Worm (Caenorhabditis elegans) whole organism, early embryonic: ENCODE results near the gene C16C8.9.
"Not testable (repeated sequence)": the region's sequence is repeated elsewhere in the genome, so short reads cannot be mapped to it uniquely, and the experiment has no call there.

ENCODE experiments used
- B0310.2 ChIP-seq: sonication (generic microtip); optimal IDR thresholded peaks from 2 replicates; lab custom pipeline; 2016; ENCODE audit warnings: mild to moderate bottlenecking, missing genetic modification characterization, missing compliant biosample characterization
- F13C5.2 ChIP-seq: sonication (generic microtip); optimal IDR thresholded peaks from 2 replicates; lab custom pipeline; 2017; ENCODE audit warnings: mild to moderate bottlenecking, missing genetic modification characterization, inconsistent platforms, missing compliant biosample characterization
- aly-1 ChIP-seq: sonication (generic microtip); optimal IDR thresholded peaks from 2 replicates; lab custom pipeline; 2016; ENCODE audit warnings: missing genetic modification characterization, missing compliant biosample characterization
- ama-1 ChIP-seq: fragments of 150-350 bp; optimal IDR thresholded peaks from 2 replicates; lab custom pipeline; 2014
- ceh-13 ChIP-seq: fragments of 200-800 bp; sonication (Bioruptor generic); optimal IDR thresholded peaks from 2 replicates; lab custom pipeline; 2018; ENCODE audit warnings: mild to moderate bottlenecking, missing genetic modification characterization, missing compliant biosample characterization
- ceh-36 ChIP-seq: sonication (generic microtip); optimal IDR thresholded peaks from 2 replicates; lab custom pipeline; 2016; ENCODE audit warnings: missing genetic modification characterization, inconsistent platforms, missing compliant biosample characterization
- ets-7 ChIP-seq: sonication (generic microtip); optimal IDR thresholded peaks from 2 replicates; lab custom pipeline; 2016; ENCODE audit warnings: missing genotype, missing genetic modification characterization, missing compliant biosample characterization
- flt-1 ChIP-seq: fragments of 200-800 bp; sonication (Bioruptor generic); IDR thresholded peaks from 2 replicates; pipeline ENCODE4 v1.3.6; 2022; ENCODE audit warnings: missing genetic modification characterization, missing compliant biosample characterization
- hmbx-1 ChIP-seq: sonication (generic microtip); optimal IDR thresholded peaks from 2 replicates; lab custom pipeline; 2016; ENCODE audit warnings: mild to moderate bottlenecking, missing genetic modification characterization, missing compliant biosample characterization
- hmg-4 ChIP-seq: fragments of 200-800 bp; sonication (Bioruptor generic); optimal IDR thresholded peaks from 2 replicates; lab custom pipeline; 2018; ENCODE audit warnings: mild to moderate bottlenecking, missing genetic modification characterization, missing compliant biosample characterization
- hnd-1 ChIP-seq: sonication (generic microtip); optimal IDR thresholded peaks from 2 replicates; lab custom pipeline; 2016; ENCODE audit warnings: missing genetic modification characterization, missing compliant biosample characterization
- pes-1 ChIP-seq: fragments of 200-800 bp; sonication (Bioruptor generic); IDR thresholded peaks from 2 replicates; pipeline ENCODE4 v1.3.6; 2022; ENCODE audit warnings: missing genetic modification reagents, missing genetic modification characterization, missing compliant biosample characterization
- scrt-1 ChIP-seq: fragments of 200-800 bp; sonication (Bioruptor generic); IDR thresholded peaks from 2 replicates; pipeline ENCODE4 v1.3.6; 2022; ENCODE audit warnings: missing genetic modification characterization, missing compliant biosample characterization
- sea-1 ChIP-seq: fragments of 200-800 bp; sonication (Bioruptor generic); conservative IDR thresholded peaks from 2 replicates; pipeline ENCODE4 v1.3.6; 2022; ENCODE audit warnings: missing genetic modification characterization, missing compliant biosample characterization
- tbx-11 ChIP-seq: fragments of 200-800 bp; sonication (Bioruptor generic); IDR thresholded peaks from 2 replicates; pipeline ENCODE4 v1.3.6; 2022; ENCODE audit warnings: missing genetic modification characterization, missing compliant biosample characterization
- tbx-37 ChIP-seq: fragments of 200-800 bp; sonication (Bioruptor generic); conservative IDR thresholded peaks from 2 replicates; pipeline ENCODE4 v1.3.6; 2022; ENCODE audit warnings: missing genetic modification reagents, missing genetic modification characterization, missing compliant biosample characterization
- tra-4 ChIP-seq: sonication (generic microtip); optimal IDR thresholded peaks from 2 replicates; lab custom pipeline; 2017; ENCODE audit warnings: missing genetic modification characterization, missing compliant biosample characterization

The C16C8.9 gene

ce11 chrII:3452421-3452820, 10.6 kb downstream of the C16C8.9 start, which contains the start of gene C16C8.12:
Gene C16C8.12, plus strand, starts transcription at chrII:3452721.
- TF ChIP-seq ets-7 (tag; lab: Kevin White, UChicago) (no peak), flt-1 (GFP tag; lab: Robert Waterston, UW) (no peak), hmg-4 (GFP tag; lab: Kevin White, UChicago) (no peak), tbx-37 (GFP tag; lab: Robert Waterston, UW) (no peak), F13C5.2 (tag; lab: Kevin White, UChicago) (no peak), hmbx-1 (tag; lab: Kevin White, UChicago) (no peak), ama-1 (no peak), sea-1 (GFP tag; lab: Robert Waterston, UW) (no peak)

- TF ChIP-seq ama-1; hmbx-1 (tag; lab: Kevin White, UChicago); ceh-36 (tag; lab: Kevin White, UChicago): not testable (repeated sequence)
Measured at ce11 chrII:3449514-3449913, 13.5 kb downstream of the C16C8.9 start, which contains the start of gene C16C8.14. Gene C16C8.14, plus strand, starts transcription at chrII:3449814.

ce11 chrII:3448776-3449280, 14.2 kb downstream of the C16C8.9 start, which contains the start of gene C16C8.25:
Gene C16C8.25, plus strand, starts transcription at chrII:3449230.
- no peak for TF ChIP-seq aly-1 (tag; lab: Kevin White, UChicago)

- TF ChIP-seq flt-1 (GFP tag; lab: Robert Waterston, UW) (no peak), pes-1 (GFP tag; lab: Robert Waterston, UW) (no peak), ets-7 (tag; lab: Kevin White, UChicago) (no peak), tra-4 (tag; lab: Kevin White, UChicago) (no peak), ama-1 (no peak), hmbx-1 (tag; lab: Kevin White, UChicago) (no peak), ceh-36 (tag; lab: Kevin White, UChicago) (no peak), B0310.2 (tag; lab: Kevin White, UChicago) (no peak), tbx-37 (GFP tag; lab: Robert Waterston, UW) (no peak), ceh-13 (GFP tag; lab: Kevin White, UChicago) (no peak), hnd-1 (tag; lab: Kevin White, UChicago) (no peak), hmg-4 (GFP tag; lab: Kevin White, UChicago) (no peak), scrt-1 (no peak), aly-1 (tag; lab: Kevin White, UChicago) (no peak)
Measured at ce11 chrII:3447906-3448305, 15.1 kb downstream of the C16C8.9 start, which contains the start of gene C16C8.21. Gene C16C8.21, plus strand, starts transcription at chrII:3448206.

- no peak for TF ChIP-seq tra-4 (tag; lab: Kevin White, UChicago)
- no peak for TF ChIP-seq flt-1 (GFP tag; lab: Robert Waterston, UW)
- TF ChIP-seq ceh-36 (tag; lab: Kevin White, UChicago) = no peak
- TF ChIP-seq ama-1 = no peak
- no peak for TF ChIP-seq B0310.2 (tag; lab: Kevin White, UChicago)
- no peak for TF ChIP-seq sea-1 (GFP tag; lab: Robert Waterston, UW)
- TF ChIP-seq F13C5.2 (tag; lab: Kevin White, UChicago) = no peak
- no peak for TF ChIP-seq ets-7 (tag; lab: Kevin White, UChicago)
- no peak for TF ChIP-seq pes-1 (GFP tag; lab: Robert Waterston, UW)
Measured at ce11 chrII:3446647-3447046, 16.4 kb downstream of the C16C8.9 start, which contains the start of the genes C16C8.20 and gldi-6. Gene C16C8.20, plus strand, starts transcription at chrII:3446947. Gene gldi-6, plus strand, starts transcription at chrII:3446947.

- TF ChIP-seq hmg-4 (GFP tag; lab: Kevin White, UChicago) = no peak
- no peak for TF ChIP-seq ceh-13 (GFP tag; lab: Kevin White, UChicago)
- no peak for TF ChIP-seq pes-1 (GFP tag; lab: Robert Waterston, UW)
- no peak for TF ChIP-seq sea-1 (GFP tag; lab: Robert Waterston, UW)
- TF ChIP-seq flt-1 (GFP tag; lab: Robert Waterston, UW) = no peak
- TF ChIP-seq ets-7 (tag; lab: Kevin White, UChicago) = no peak
- TF ChIP-seq tbx-37 (GFP tag; lab: Robert Waterston, UW) = no peak
- no peak for TF ChIP-seq hnd-1 (tag; lab: Kevin White, UChicago)
- no peak for TF ChIP-seq ceh-36 (tag; lab: Kevin White, UChicago)
- TF ChIP-seq ama-1 = no peak
- TF ChIP-seq B0310.2 (tag; lab: Kevin White, UChicago) = no peak
- no peak for TF ChIP-seq hmbx-1 (tag; lab: Kevin White, UChicago)
- TF ChIP-seq aly-1 (tag; lab: Kevin White, UChicago) = no peak
- no peak for TF ChIP-seq F13C5.2 (tag; lab: Kevin White, UChicago)
- TF ChIP-seq tbx-11 (GFP tag; lab: Robert Waterston, UW) = no peak
- TF ChIP-seq tra-4 (tag; lab: Kevin White, UChicago) = no peak
- no peak for TF ChIP-seq scrt-1
Measured at ce11 chrII:3445285-3445806, 17.7 kb downstream of the C16C8.9 start, which contains the start of the genes C16C8.5 and C16C8.16. Gene C16C8.5, minus strand, starts transcription at chrII:3445385. Gene C16C8.16, plus strand, starts transcription at chrII:3445756.

- TF ChIP-seq scrt-1 (no peak), B0310.2 (tag; lab: Kevin White, UChicago) (no peak), ceh-13 (GFP tag; lab: Kevin White, UChicago) (no peak), tbx-11 (GFP tag; lab: Robert Waterston, UW) (no peak), F13C5.2 (tag; lab: Kevin White, UChicago) (no peak), pes-1 (GFP tag; lab: Robert Waterston, UW) (no peak)
Measured at ce11 chrII:3444280-3444679, 18.7 kb downstream of the C16C8.9 start, which contains the start of gene C16C8.4. Gene C16C8.4, minus strand, starts transcription at chrII:3444380.
